Worm (Caenorhabditis elegans) whole organism, L4/young adult: ENCODE results near the gene C06C6.9.

ENCODE experiments used
- W03F9.2 ChIP-seq: fragments of 150-350 bp; optimal IDR thresholded peaks from 2 replicates; lab custom pipeline; 2014; ENCODE audit warnings: missing biosample characterization, missing genetic modification characterization
- dao-5 ChIP-seq: sonication (generic microtip); optimal IDR thresholded peaks from 2 replicates; lab custom pipeline; 2016; ENCODE audit warnings: missing genotype, missing genetic modification characterization, moderate library complexity, missing compliant biosample characterization
- him-1 ChIP-seq: sonication (generic microtip); optimal IDR thresholded peaks from 2 replicates; lab custom pipeline; 2016; ENCODE audit warnings: missing genotype, missing genetic modification reagents, missing genetic modification characterization, missing compliant biosample characterization

ce11 chrV:16045837-16046236, 49.3 kb upstream of the C06C6.9 start, which contains the start of gene T10C6.15:
- TF ChIP-seq him-1 = no peak
- TF ChIP-seq W03F9.2 = no peak
- no peak for TF ChIP-seq dao-5 (tag; lab: Kevin White, UChicago)
